Worm (Caenorhabditis elegans) whole organism, L4 larva: Measurements from ENCODE around the gene W06A7.4.

ENCODE experiments used
- aha-1 ChIP-seq: fragments of 150-350 bp; peaks from one replicate; lab custom pipeline; 2014; ENCODE audit warnings: missing biosample characterization, missing genetic modification characterization
- ama-1 ChIP-seq: fragments of 150-350 bp; optimal IDR thresholded peaks from 2 replicates; lab custom pipeline; 2014; ENCODE audit warnings: inconsistent platforms, mixed read lengths
- attf-4 ChIP-seq: sonication (generic microtip); optimal IDR thresholded peaks from 3 replicates; lab custom pipeline; 2017; ENCODE audit warnings: missing biosample characterization, missing genetic modification characterization
- nhr-6 ChIP-seq: fragments of 150-350 bp; optimal IDR thresholded peaks from 2 replicates; lab custom pipeline; 2014; ENCODE audit warnings: missing biosample characterization, missing genetic modification characterization

ce11 chrV:14858503-14858902 lies 34.3 kb downstream of the W06A7.4 start, which contains the start of gene npr-13:
- TF ChIP-seq attf-4 (tag; lab: Kevin White, UChicago) (no peak), ama-1 (lab: Kevin White, UChicago) (no peak), aha-1 (tag; lab: Kevin White, UChicago) (no peak), nhr-6 (tag; lab: Kevin White, UChicago) (no peak)
